Worm (Caenorhabditis elegans) whole organism, mixed stage, embryonic: ENCODE results near the gene ZK666.11.

ENCODE experiments used
- blmp-1 ChIP-seq: fragments of 150-350 bp; optimal IDR thresholded peaks from 2 replicates; lab custom pipeline; 2014; ENCODE audit warnings: missing biosample characterization, missing genetic modification characterization
- ceh-43 ChIP-seq: fragments of 200-800 bp; sonication (Bioruptor generic); optimal IDR thresholded peaks from 2 replicates; lab custom pipeline; 2018; ENCODE audit warnings: mild to moderate bottlenecking, missing genetic modification characterization, moderate library complexity, missing compliant biosample characterization
- ceh-83 ChIP-seq: fragments of 200-800 bp; sonication (Bioruptor generic); optimal IDR thresholded peaks from 2 replicates; lab custom pipeline; 2018; ENCODE audit warnings: mild to moderate bottlenecking, missing genetic modification characterization, missing compliant biosample characterization
- ces-1 ChIP-seq: fragments of 150-350 bp; optimal IDR thresholded peaks from 2 replicates; lab custom pipeline; 2014; ENCODE audit warnings: missing biosample characterization, missing genetic modification reagents, missing genetic modification characterization
- lsy-2 ChIP-seq: fragments of 150-350 bp; optimal IDR thresholded peaks from 2 replicates; lab custom pipeline; 2014; ENCODE audit warnings: missing biosample characterization, missing genetic modification characterization
- sem-2 ChIP-seq: fragments of 200-800 bp; sonication (Bioruptor generic); optimal IDR thresholded peaks from 2 replicates; lab custom pipeline; 2018; ENCODE audit warnings: mild to moderate bottlenecking, missing genetic modification characterization, missing compliant biosample characterization
- unc-62 ChIP-seq: fragments of 150-350 bp; optimal IDR thresholded peaks from 2 replicates; lab custom pipeline; 2014; ENCODE audit warnings: missing biosample characterization, missing genetic modification reagents, missing genetic modification characterization

- no peak for TF ChIP-seq unc-62
- TF ChIP-seq ceh-43 (GFP tag; lab: Kevin White, UChicago), result no peak
- TF ChIP-seq lsy-2, result no peak
- no peak for TF ChIP-seq ces-1
- no peak for TF ChIP-seq sem-2 (GFP tag; lab: Kevin White, UChicago)
- no peak for TF ChIP-seq ceh-83 (GFP tag; lab: Kevin White, UChicago)
- no peak for TF ChIP-seq blmp-1
Measured at ce11 chrII:10490329-10490728, 8.0 kb downstream of the ZK666.11 start, which contains the start of gene clec-61.
